Worm (Caenorhabditis elegans) whole organism, young adult: ENCODE data around the gene F45G2.8.

Experiments
- C06A6.2 ChIP-seq: fragments of 200-800 bp; sonication (Bioruptor generic); conservative IDR thresholded peaks from 2 replicates; pipeline ENCODE4 v1.3.6; 2022; ENCODE audit warnings: missing genetic modification characterization, missing compliant biosample characterization
- D2030.7 ChIP-seq: fragments of 200-800 bp; sonication (Bioruptor generic); IDR thresholded peaks from 2 replicates; pipeline ENCODE4 v1.3.6; 2022; ENCODE audit warnings: missing genetic modification reagents, missing genetic modification characterization, missing compliant biosample characterization
- F33H1.4 ChIP-seq: fragments of 200-800 bp; sonication (Bioruptor generic); IDR thresholded peaks from 2 replicates; pipeline ENCODE4 v1.3.6; 2022; ENCODE audit warnings: missing genetic modification reagents, missing genetic modification characterization, missing compliant biosample characterization
- F52B5.7 ChIP-seq: sonication (generic microtip); optimal IDR thresholded peaks from 2 replicates; lab custom pipeline; 2016; ENCODE audit warnings: mild to moderate bottlenecking, missing genetic modification characterization, missing compliant biosample characterization
- K12H6.12 ChIP-seq: fragments of 200-800 bp; sonication (Bioruptor generic); optimal IDR thresholded peaks from 2 replicates; lab custom pipeline; 2018; ENCODE audit warnings: mild to moderate bottlenecking, missing genetic modification characterization, missing compliant biosample characterization
- T07F8.4 ChIP-seq: sonication (generic microtip); optimal IDR thresholded peaks from 2 replicates; lab custom pipeline; 2016; ENCODE audit warnings: mild to moderate bottlenecking, missing genetic modification characterization, moderate library complexity, missing compliant biosample characterization
- T26A5.8 ChIP-seq: sonication (generic microtip); optimal IDR thresholded peaks from 2 replicates; lab custom pipeline; 2016; ENCODE audit warnings: missing genetic modification characterization, missing compliant biosample characterization
- Y53F4B.3 ChIP-seq: fragments of 200-800 bp; sonication (Bioruptor generic); IDR thresholded peaks from 2 replicates; pipeline ENCODE4 v1.3.6; 2022; ENCODE audit warnings: missing genetic modification reagents, missing genetic modification characterization, missing compliant biosample characterization
- Y56A3A.18 ChIP-seq: fragments of 200-800 bp; sonication (Bioruptor generic); IDR thresholded peaks from 2 replicates; pipeline ENCODE4 v1.3.6; 2022; ENCODE audit warnings: missing genetic modification reagents, missing genetic modification characterization, missing compliant biosample characterization
- Y67H2A.10 ChIP-seq: fragments of 200-800 bp; sonication (Bioruptor generic); conservative IDR thresholded peaks from 2 replicates; pipeline ENCODE4 v1.3.6; 2022; ENCODE audit warnings: missing genetic modification reagents, missing genetic modification characterization, missing compliant biosample characterization
- akir-1 ChIP-seq: fragments of 200-800 bp; sonication (Bioruptor generic); optimal IDR thresholded peaks from 2 replicates; lab custom pipeline; 2018; ENCODE audit warnings: mild to moderate bottlenecking, missing genetic modification characterization, moderate library complexity, missing compliant biosample characterization
- aptf-2 ChIP-seq: fragments of 200-800 bp; sonication (Bioruptor generic); conservative IDR thresholded peaks from 2 replicates; pipeline ENCODE4 v1.3.6; 2022; ENCODE audit warnings: missing genetic modification reagents, missing genetic modification characterization, missing compliant biosample characterization
- cebp-1 ChIP-seq, 2 experiments: fragments of 200-800 bp in 1 of 2; sonication (Bioruptor generic) in 1 of 2; sonication (generic microtip) in 1 of 2; IDR thresholded peaks in 1 of 2; optimal IDR thresholded peaks in 1 of 2; 2 replicates each; pipeline versions ENCODE4 v1.3.6 to Lab custom; 2017 to 2022; ENCODE audit warnings: missing compliant biosample characterization in 2 of 2, missing genetic modification characterization in 2 of 2, mild to moderate bottlenecking in 1 of 2, missing genetic modification reagents in 1 of 2, moderate library complexity in 1 of 2
- cebp-2 ChIP-seq: fragments of 200-800 bp; sonication (Bioruptor generic); IDR thresholded peaks from 2 replicates; pipeline ENCODE4 v1.3.6; 2022; ENCODE audit warnings: missing genetic modification characterization, missing compliant biosample characterization
- ceh-27 ChIP-seq: fragments of 200-800 bp; sonication (Bioruptor generic); optimal IDR thresholded peaks from 2 replicates; lab custom pipeline; 2018; ENCODE audit warnings: mild to moderate bottlenecking, missing genetic modification characterization, moderate library complexity, missing compliant biosample characterization
- ceh-40 ChIP-seq: fragments of 200-800 bp; sonication (Bioruptor generic); IDR thresholded peaks from 2 replicates; pipeline ENCODE4 v1.3.6; 2022; ENCODE audit warnings: missing genetic modification characterization, missing compliant biosample characterization
- ceh-79 ChIP-seq: sonication (generic microtip); optimal IDR thresholded peaks from 2 replicates; lab custom pipeline; 2017; ENCODE audit warnings: mild to moderate bottlenecking, missing genetic modification characterization, missing compliant biosample characterization
- chd-7 ChIP-seq: sonication (generic microtip); optimal IDR thresholded peaks from 2 replicates; lab custom pipeline; 2016; ENCODE audit warnings: mild to moderate bottlenecking, missing genetic modification characterization, moderate library complexity, missing compliant biosample characterization
- him-1 ChIP-seq: sonication (generic microtip); optimal IDR thresholded peaks from 2 replicates; lab custom pipeline; 2016; ENCODE audit warnings: missing genotype, missing genetic modification reagents, missing genetic modification characterization, missing compliant biosample characterization
- hlh-12 ChIP-seq: sonication (generic microtip); optimal IDR thresholded peaks from 2 replicates; lab custom pipeline; 2016; ENCODE audit warnings: missing genetic modification characterization, missing compliant biosample characterization
- hlh-26 ChIP-seq: fragments of 200-800 bp; sonication (Bioruptor generic); conservative IDR thresholded peaks from 2 replicates; pipeline ENCODE4 v1.3.6; 2022; ENCODE audit warnings: missing genetic modification reagents, missing genetic modification characterization, missing compliant biosample characterization
- hmg-1.2 ChIP-seq: fragments of 200-800 bp; sonication (Bioruptor generic); IDR thresholded peaks from 2 replicates; pipeline ENCODE4 v1.3.6; 2022; ENCODE audit warnings: missing genetic modification reagents, missing genetic modification characterization, missing compliant biosample characterization
- let-607 ChIP-seq, 2 experiments: fragments of 200-800 bp in 1 of 2; sonication (Bioruptor generic) in 1 of 2; sonication (generic microtip) in 1 of 2; optimal IDR thresholded peaks; 2 replicates each; lab custom pipeline; 2016 to 2018; ENCODE audit warnings: mild to moderate bottlenecking in 2 of 2, missing compliant biosample characterization in 2 of 2, missing genetic modification characterization in 2 of 2, moderate library complexity in 2 of 2, missing genotype in 1 of 2
- lin-26 ChIP-seq: fragments of 200-800 bp; sonication (Bioruptor generic); IDR thresholded peaks from 2 replicates; pipeline ENCODE4 v1.3.6; 2022; ENCODE audit warnings: missing genetic modification reagents, missing genetic modification characterization, missing compliant biosample characterization
- lin-35 ChIP-seq, 3 experiments: fragments of 150-350 bp in 2 of 3; sonication (generic microtip) in 1 of 3; optimal IDR thresholded peaks; 2 replicates each; lab custom pipeline; 2014 to 2018; ENCODE audit warnings: missing biosample characterization in 3 of 3, missing genetic modification characterization in 3 of 3, missing genetic modification reagents in 3 of 3
- lir-1 ChIP-seq: fragments of 200-800 bp; sonication (Bioruptor generic); conservative IDR thresholded peaks from 2 replicates; pipeline ENCODE4 v1.3.6; 2022; ENCODE audit warnings: missing genetic modification reagents, missing genetic modification characterization, missing compliant biosample characterization
- lsl-1 ChIP-seq: fragments of 200-800 bp; sonication (Bioruptor generic); optimal IDR thresholded peaks from 2 replicates; lab custom pipeline; 2018; ENCODE audit warnings: mild to moderate bottlenecking, missing genetic modification characterization, moderate library complexity, missing compliant biosample characterization
- madf-8 ChIP-seq: fragments of 200-800 bp; sonication (Bioruptor generic); conservative IDR thresholded peaks from 2 replicates; pipeline ENCODE4 v1.3.6; 2022; ENCODE audit warnings: missing genetic modification reagents, missing genetic modification characterization, missing compliant biosample characterization
- mes-4 ChIP-seq: sonication (generic microtip); optimal IDR thresholded peaks from 2 replicates; lab custom pipeline; 2016; ENCODE audit warnings: missing genotype, missing genetic modification characterization, missing compliant biosample characterization
- nfya-1 ChIP-seq: sonication (generic microtip); optimal IDR thresholded peaks from 2 replicates; lab custom pipeline; 2017; ENCODE audit warnings: antibody characterized with exemption, missing compliant biosample characterization, missing genetic modification characterization, borderline replicate concordance; ENCODE audit not compliant: insufficient read depth
- nhr-120 ChIP-seq: fragments of 200-800 bp; sonication (Bioruptor generic); IDR thresholded peaks from 2 replicates; pipeline ENCODE4 v1.3.6; 2022; ENCODE audit warnings: missing genetic modification characterization, missing compliant biosample characterization
- repo-1 ChIP-seq: sonication (generic microtip); optimal IDR thresholded peaks from 2 replicates; lab custom pipeline; 2017; ENCODE audit warnings: mild to moderate bottlenecking, missing genetic modification characterization, missing compliant biosample characterization
- snpc-1.3 ChIP-seq: sonication (generic microtip); optimal IDR thresholded peaks from 2 replicates; lab custom pipeline; 2017; ENCODE audit warnings: missing genetic modification characterization, mild to moderate bottlenecking, missing compliant biosample characterization, antibody characterized with exemption, moderate library complexity, missing genotype, missing genetic modification reagents; ENCODE audit not compliant: insufficient read depth
- snpc-3.4 ChIP-seq: sonication (generic microtip); optimal IDR thresholded peaks from 2 replicates; lab custom pipeline; 2017; ENCODE audit warnings: missing genetic modification characterization, mild to moderate bottlenecking, missing compliant biosample characterization, antibody characterized with exemption, moderate library complexity, missing genotype, missing genetic modification reagents
- snpc-4 ChIP-seq, 5 experiments: fragments of 150-350 bp in 1 of 5; sonication (generic microtip) in 4 of 5; optimal IDR thresholded peaks; 2 replicates each; lab custom pipeline; 2014 to 2018; ENCODE audit warnings: missing genetic modification characterization in 5 of 5, missing biosample characterization in 3 of 5, antibody characterized with exemption in 2 of 5, mild to moderate bottlenecking in 2 of 5, missing compliant biosample characterization in 2 of 5, missing genotype in 2 of 5, moderate library complexity in 2 of 5, missing genetic modification reagents in 1 of 5
- somi-1 ChIP-seq: fragments of 200-800 bp; sonication (Bioruptor generic); optimal IDR thresholded peaks from 2 replicates; lab custom pipeline; 2018; ENCODE audit warnings: mild to moderate bottlenecking, missing genetic modification characterization, missing compliant biosample characterization
- sptf-2 ChIP-seq: fragments of 200-800 bp; sonication (Bioruptor generic); optimal IDR thresholded peaks from 2 replicates; lab custom pipeline; 2018; ENCODE audit warnings: mild to moderate bottlenecking, missing genetic modification characterization, missing compliant biosample characterization
- tbp1 ChIP-seq: fragments of 200-800 bp; sonication (Bioruptor generic); optimal IDR thresholded peaks from 2 replicates; lab custom pipeline; 2018; ENCODE audit warnings: mild to moderate bottlenecking, missing genetic modification characterization, missing compliant biosample characterization
- tbx-9 ChIP-seq: sonication (generic microtip); optimal IDR thresholded peaks from 2 replicates; lab custom pipeline; 2016; ENCODE audit warnings: borderline replicate concordance, missing genetic modification characterization, inconsistent platforms, missing compliant biosample characterization
- tlf-1 ChIP-seq: fragments of 200-800 bp; sonication (Bioruptor generic); optimal IDR thresholded peaks from 2 replicates; lab custom pipeline; 2018; ENCODE audit warnings: mild to moderate bottlenecking, missing genetic modification characterization, missing compliant biosample characterization
- xnd-1 ChIP-seq: sonication (generic microtip); optimal IDR thresholded peaks from 2 replicates; lab custom pipeline; 2016; ENCODE audit warnings: missing genotype, missing genetic modification reagents, missing genetic modification characterization, missing compliant biosample characterization
- ztf-3 ChIP-seq: fragments of 200-800 bp; sonication (Bioruptor generic); optimal IDR thresholded peaks from 2 replicates; lab custom pipeline; 2018; ENCODE audit warnings: mild to moderate bottlenecking, missing genetic modification characterization, missing compliant biosample characterization

The F45G2.8 gene

ce11 chrIII:13429668-13430067 is 5.8 kb downstream of the F45G2.8 start, which contains the start of gene bli-5:
Gene bli-5 (minus strand): TSS chrIII:13429768.
- TF ChIP-seq ztf-3 (GFP tag; lab: Kevin White, UChicago): no peak
- no peak for TF ChIP-seq D2030.7 (GFP tag; lab: Robert Waterston, UW)
- TF ChIP-seq tlf-1 (GFP tag; lab: Kevin White, UChicago): no peak
- TF ChIP-seq sptf-2 (GFP tag; lab: Kevin White, UChicago): no peak
- no peak for TF ChIP-seq hmg-1.2 (GFP tag; lab: Robert Waterston, UW)
- no peak for TF ChIP-seq C06A6.2 (GFP tag; lab: Robert Waterston, UW)
- no peak for TF ChIP-seq somi-1 (GFP tag; lab: Kevin White, UChicago)
- TF ChIP-seq lin-26: no peak
- no peak for TF ChIP-seq chd-7 (tag; lab: Kevin White, UChicago)
- no peak for TF ChIP-seq cebp-2

ce11 chrIII:13427817-13428216 is 7.7 kb downstream of the F45G2.8 start:
- TF ChIP-seq aptf-2 (GFP tag; lab: Robert Waterston, UW) (no peak), F33H1.4 (peak; percentile 52; the same call in 1 of the 2 replicates), snpc-3.4 (no peak), hlh-12 (tag; lab: Kevin White, UChicago) (no peak), lin-35 (GFP tag; optimal IDR thresholded peaks at IDR 0.05; lab: Kevin White, UChicago) (no peak), akir-1 (GFP tag; lab: Kevin White, UChicago) (no peak), tbp1 (GFP tag; lab: Kevin White, UChicago) (no peak), lsl-1 (GFP tag; lab: Kevin White, UChicago) (peak; percentile 75), ceh-27 (no peak), mes-4 (no peak), tbx-9 (tag; lab: Kevin White, UChicago) (no peak), him-1 (tag; lab: Kevin White, UChicago) (peak; percentile 30), xnd-1 (tag; lab: Kevin White, UChicago) (peak; percentile 21)

- TF ChIP-seq F33H1.4: no peak
- no peak for TF ChIP-seq Y53F4B.3 (GFP tag; lab: Robert Waterston, UW)
- TF ChIP-seq let-607 (tag; optimal IDR thresholded peaks at IDR 0.05; lab: Kevin White, UChicago): peak in 1 of 2 experiments; percentile 61
Measured at ce11 chrIII:13426036-13426435, 9.4 kb downstream of the F45G2.8 start, which contains the start of gene cope-1. Gene cope-1 (plus strand): TSS chrIII:13426264.

- TF ChIP-seq Y56A3A.18 (GFP tag; lab: Robert Waterston, UW): no peak
- TF ChIP-seq Y67H2A.10 (GFP tag; lab: Robert Waterston, UW): no peak
- TF ChIP-seq hmg-1.2 (GFP tag; lab: Robert Waterston, UW): no peak; the same call in 1 of the 2 replicates
- TF ChIP-seq snpc-4 (GFP tag; optimal IDR thresholded peaks at IDR 0.05; lab: Kevin White, UChicago): no peak
- no peak for TF ChIP-seq snpc-4 (tag; optimal IDR thresholded peaks at IDR 0.05; lab: Kevin White, UChicago)
- TF ChIP-seq cebp-1 (GFP tag; IDR thresholded peaks at IDR 0.05; lab: Robert Waterston, UW): no peak
- no peak for TF ChIP-seq cebp-1 (tag; optimal IDR thresholded peaks at IDR 0.05; lab: Kevin White, UChicago)
- TF ChIP-seq hlh-26: no peak
- peak; percentile 4 for TF ChIP-seq him-1 (tag; lab: Kevin White, UChicago)
- TF ChIP-seq nfya-1 (tag; lab: Kevin White, UChicago): no peak
- TF ChIP-seq snpc-1.3 (tag; lab: Kevin White, UChicago): no peak
- no peak for TF ChIP-seq aptf-2 (GFP tag; lab: Robert Waterston, UW)
- no peak for TF ChIP-seq ceh-40 (GFP tag; lab: Robert Waterston, UW)
- TF ChIP-seq F52B5.7 (tag; lab: Kevin White, UChicago): no peak
- TF ChIP-seq nhr-120 (GFP tag; lab: Robert Waterston, UW): no peak
- TF ChIP-seq repo-1 (tag; lab: Kevin White, UChicago): no peak
- no peak for TF ChIP-seq C06A6.2 (GFP tag; lab: Robert Waterston, UW)
- TF ChIP-seq madf-8 (GFP tag; lab: Robert Waterston, UW): no peak
- TF ChIP-seq T07F8.4 (tag; lab: Kevin White, UChicago): no peak
- TF ChIP-seq K12H6.12 (tag; lab: Kevin White, UChicago): no peak
- TF ChIP-seq ceh-79: no peak
- TF ChIP-seq T26A5.8 (tag; lab: Kevin White, UChicago): no peak
- no peak for TF ChIP-seq lir-1
Measured at ce11 chrIII:13423414-13423813, 12.1 kb downstream of the F45G2.8 start, which contains the start of gene exo-1. Gene exo-1 (plus strand): TSS chrIII:13423514.
